Worm (Caenorhabditis elegans) whole organism, young adult: ENCODE results near the gene irld-7.
"Not testable (repeated sequence)": the region's sequence is repeated elsewhere in the genome, so short reads cannot be mapped to it uniquely, and the experiment has no call there.

Experiments used
- T26A5.8 ChIP-seq: sonication (generic microtip); optimal IDR thresholded peaks from 2 replicates; lab custom pipeline; 2016; ENCODE audit warnings: missing genetic modification characterization, missing compliant biosample characterization
- ceh-27 ChIP-seq: fragments of 200-800 bp; sonication (Bioruptor generic); optimal IDR thresholded peaks from 2 replicates; lab custom pipeline; 2018; ENCODE audit warnings: mild to moderate bottlenecking, missing genetic modification characterization, moderate library complexity, missing compliant biosample characterization

DNA sequence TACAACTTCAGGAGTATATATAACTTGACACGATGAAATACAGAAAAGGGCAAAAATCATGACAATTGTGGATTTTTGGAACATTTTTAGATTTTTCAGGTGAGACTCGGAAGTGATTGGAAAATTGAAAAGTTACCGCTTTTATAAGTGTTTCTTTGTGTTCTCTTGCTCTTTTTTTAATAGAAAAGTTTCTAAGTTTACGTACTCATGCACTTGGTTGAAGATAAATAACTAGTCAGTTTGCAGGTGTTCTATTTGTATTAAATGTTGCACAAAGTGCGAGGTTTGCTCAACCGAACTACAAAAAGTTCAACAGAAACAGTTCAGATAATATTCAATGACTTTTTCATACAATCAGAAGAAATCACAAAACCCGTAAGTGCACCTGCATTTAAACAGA, 4.7 kb downstream of the irld-7 start, which contains the start of gene nspb-3:
- not testable (repeated sequence) for TF ChIP-seq T26A5.8 (tag; lab: Kevin White, UChicago); ceh-27 (GFP tag; lab: Kevin White, UChicago)
